Worm (Caenorhabditis elegans): ENCODE data around the gene gst-38.

Gene gst-38

DNA sequence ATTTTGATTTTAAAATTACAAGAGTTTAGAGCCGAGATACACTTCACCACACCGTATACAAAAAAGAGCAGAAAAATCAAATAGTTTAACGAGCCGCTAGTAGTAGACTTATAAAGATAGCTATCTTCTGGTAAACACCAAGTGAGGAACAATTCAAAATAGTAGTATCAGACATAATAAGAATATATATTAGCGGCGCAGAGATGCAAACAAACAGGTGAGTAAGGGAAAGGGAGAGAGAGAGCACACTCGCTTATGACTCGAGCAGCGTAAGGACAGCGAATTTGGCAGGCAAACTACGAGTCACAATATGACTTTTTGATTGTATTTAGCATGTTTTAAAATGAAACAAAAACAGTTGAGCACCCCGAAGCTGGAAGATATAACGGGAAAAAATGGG lies 24.6 kb downstream of the gst-38 start:
- TF ChIP-seq tab-1 (GFP tag; IDR thresholded peaks at IDR 0.05) (no peak), T22C8.4 (GFP tag; IDR thresholded peaks at IDR 0.05) (no peak), flt-1 (GFP tag; IDR thresholded peaks at IDR 0.05) (no peak), med-1 (GFP tag; optimal IDR thresholded peaks at IDR 0.05; ENCODE audit: insufficient read depth) (no peak)

DNA sequence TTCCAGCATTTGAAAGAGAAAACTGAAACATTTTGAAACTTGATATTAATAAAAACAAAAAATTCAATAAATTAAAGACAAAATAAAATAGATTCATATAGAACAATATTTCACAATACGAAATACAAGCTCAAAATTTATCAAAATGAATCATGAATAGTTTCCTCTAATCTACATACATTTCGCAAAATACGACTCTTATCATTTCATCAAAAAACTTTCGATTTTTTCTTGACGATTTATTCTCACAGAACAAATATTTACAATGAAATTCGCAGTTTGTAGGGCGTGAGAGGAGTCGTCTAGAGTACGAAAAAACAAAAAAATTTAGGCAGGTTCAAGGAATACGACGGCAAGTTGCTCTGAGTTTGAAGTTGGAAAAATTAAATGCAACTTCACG lies 25.8 kb downstream of the gst-38 start:
- TF ChIP-seq cog-1 (tag; optimal IDR thresholded peaks at IDR 0.05) (no peak), ztf-29 (GFP tag; IDR thresholded peaks at IDR 0.05) (no peak), klf-2 (GFP tag; conservative IDR thresholded peaks at IDR 0.05) (no peak), T22C8.4 (GFP tag; IDR thresholded peaks at IDR 0.05) (no peak), tab-1 (GFP tag; IDR thresholded peaks at IDR 0.05) (no peak), ztf-23 (GFP tag; IDR thresholded peaks at IDR 0.05) (no peak)

DNA sequence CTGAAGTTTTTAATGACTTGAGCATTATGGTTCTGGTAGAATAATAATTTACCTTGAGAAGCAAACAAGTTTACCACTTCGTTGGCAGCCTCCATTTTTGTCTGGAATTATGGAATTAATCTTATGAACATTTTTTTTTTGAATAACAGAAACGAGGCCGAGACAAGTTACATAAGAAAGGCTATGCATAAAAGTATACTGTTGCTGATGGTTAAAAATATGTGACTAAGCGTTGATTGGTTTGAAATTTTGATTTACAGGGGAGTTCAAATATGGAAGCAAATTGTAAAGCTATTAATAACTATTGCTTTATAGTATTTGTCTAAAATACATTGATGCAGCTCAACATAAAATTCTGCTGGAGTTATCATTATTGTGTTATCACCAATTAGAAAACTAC lies 27.1 kb downstream of the gst-38 start, which contains the start of gene cgt-1:
TSS of gene cgt-1 (minus strand) at position 101 of the 400 bp plus-strand sequence.
- TF ChIP-seq klf-2 (GFP tag; conservative IDR thresholded peaks at IDR 0.05) = no peak
- no peak for TF ChIP-seq cog-1 (tag; optimal IDR thresholded peaks at IDR 0.05)
- no peak for TF ChIP-seq ref-1 (GFP tag; conservative IDR thresholded peaks at IDR 0.05)
- TF ChIP-seq T22C8.4 (GFP tag; IDR thresholded peaks at IDR 0.05) = no peak

DNA sequence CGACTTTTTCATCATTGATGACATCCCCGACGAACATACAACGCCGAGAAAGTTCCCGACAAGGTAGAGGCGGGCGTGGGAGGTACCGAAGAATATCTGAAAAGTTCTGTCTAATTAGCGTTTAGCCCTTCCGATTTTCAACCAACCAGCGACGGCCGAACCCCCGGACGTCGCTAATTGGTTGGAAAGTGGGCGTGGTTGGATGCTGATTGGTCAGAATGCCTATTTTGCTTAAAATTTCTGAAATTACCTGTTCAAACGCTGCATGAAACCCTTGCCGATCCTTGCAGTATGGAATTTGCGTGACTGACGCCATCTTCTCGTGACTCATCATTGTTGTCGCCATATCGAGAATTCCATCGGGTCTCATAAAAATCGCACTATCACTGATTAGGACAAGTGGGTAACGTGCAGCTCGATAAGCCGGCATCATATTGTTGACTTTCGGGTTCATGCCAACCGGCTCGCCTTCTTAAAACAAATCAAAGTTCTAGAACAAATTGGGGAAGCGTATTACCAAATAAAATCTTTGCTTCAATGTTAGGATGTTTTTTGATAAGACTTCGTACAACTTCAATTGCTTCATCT lies 28.1 kb downstream of the gst-38 start:
- TF ChIP-seq ztf-23 (GFP tag; IDR thresholded peaks at IDR 0.05) (no peak), med-1 (GFP tag; optimal IDR thresholded peaks at IDR 0.05; ENCODE audit: insufficient read depth) (no peak), klf-2 (GFP tag; conservative IDR thresholded peaks at IDR 0.05) (no peak), ref-1 (GFP tag; conservative IDR thresholded peaks at IDR 0.05) (no peak), ztf-29 (GFP tag; IDR thresholded peaks at IDR 0.05) (no peak), tab-1 (GFP tag; IDR thresholded peaks at IDR 0.05) (no peak), flt-1 (GFP tag; IDR thresholded peaks at IDR 0.05) (no peak), cog-1 (tag; optimal IDR thresholded peaks at IDR 0.05) (no peak), T22C8.4 (GFP tag; IDR thresholded peaks at IDR 0.05) (no peak)

- TF ChIP-seq med-1 (GFP tag; optimal IDR thresholded peaks at IDR 0.05; ENCODE audit: insufficient read depth) = no peak
- no peak for TF ChIP-seq ref-1 (GFP tag; conservative IDR thresholded peaks at IDR 0.05)
- TF ChIP-seq ztf-23 (GFP tag; IDR thresholded peaks at IDR 0.05) = no peak
- no peak for TF ChIP-seq tab-1 (GFP tag; IDR thresholded peaks at IDR 0.05)
- no peak for TF ChIP-seq ztf-29 (GFP tag; IDR thresholded peaks at IDR 0.05)
- TF ChIP-seq klf-2 (GFP tag; conservative IDR thresholded peaks at IDR 0.05) = no peak
- no peak for TF ChIP-seq T22C8.4 (GFP tag; IDR thresholded peaks at IDR 0.05)
- no peak for TF ChIP-seq flt-1 (GFP tag; IDR thresholded peaks at IDR 0.05)
- TF ChIP-seq cog-1 (tag; optimal IDR thresholded peaks at IDR 0.05) = no peak
These were observed 29.9 kb downstream of the gst-38 start, which contains the start of gene T06C12.9 for ce11 chrV:15885967-15886366. Gene T06C12.9, minus strand, starts transcription at chrV:15886067.

DNA sequence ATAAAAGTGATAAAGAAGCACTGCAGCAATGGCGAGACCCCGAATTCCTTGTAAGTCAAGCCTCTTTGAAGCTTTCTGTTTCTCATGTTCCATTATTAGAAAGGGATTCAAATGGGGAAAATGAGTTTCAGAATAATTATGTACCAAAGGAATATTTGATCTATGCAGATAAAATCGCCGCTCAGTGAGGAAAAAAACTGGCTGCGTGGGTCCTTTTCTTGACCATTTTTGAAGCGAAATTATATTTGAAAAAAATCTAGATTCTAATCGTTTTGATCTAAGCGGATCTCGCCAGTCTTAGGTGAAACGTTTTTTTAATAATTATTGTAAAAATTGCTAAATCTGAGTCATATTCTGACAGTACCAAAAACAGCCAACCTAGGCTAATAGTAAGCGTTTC lies 31.2 kb downstream of the gst-38 start, which contains the start of gene oac-42:
TSS of gene oac-42 (minus strand) at position 101 of the 400 bp plus-strand sequence.
- TF ChIP-seq tab-1 (GFP tag; IDR thresholded peaks at IDR 0.05) = no peak
- no peak for TF ChIP-seq med-1 (GFP tag; optimal IDR thresholded peaks at IDR 0.05; ENCODE audit: insufficient read depth)
- no peak for TF ChIP-seq klf-2 (GFP tag; conservative IDR thresholded peaks at IDR 0.05)
- no peak for TF ChIP-seq flt-1 (GFP tag; IDR thresholded peaks at IDR 0.05)
- TF ChIP-seq cog-1 (tag; optimal IDR thresholded peaks at IDR 0.05) = no peak

DNA sequence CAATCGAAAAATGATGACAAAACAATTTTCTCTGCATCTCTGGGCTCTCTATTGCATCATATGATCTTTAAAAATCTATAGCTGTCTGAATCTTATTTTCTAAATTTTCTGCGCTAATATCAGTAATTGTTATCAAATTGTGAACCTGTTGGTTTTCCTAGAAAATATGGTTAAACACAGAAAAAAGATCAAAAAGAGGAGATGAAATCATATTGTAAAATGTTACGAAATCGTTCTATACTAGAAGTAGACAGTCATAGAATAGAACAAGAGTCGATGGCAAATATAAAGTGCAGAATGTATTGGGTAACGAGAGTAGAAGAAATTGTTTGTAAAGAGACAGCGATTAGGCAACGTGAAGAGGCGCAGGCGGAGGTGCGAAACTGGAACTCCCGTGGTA lies 35.2 kb downstream of the gst-38 start:
- TF ChIP-seq flt-1 (GFP tag; IDR thresholded peaks at IDR 0.05) (no peak), med-1 (GFP tag; optimal IDR thresholded peaks at IDR 0.05; ENCODE audit: insufficient read depth) (no peak), klf-2 (GFP tag; conservative IDR thresholded peaks at IDR 0.05) (no peak), cog-1 (tag; optimal IDR thresholded peaks at IDR 0.05) (no peak), tab-1 (GFP tag; IDR thresholded peaks at IDR 0.05) (no peak), ztf-29 (GFP tag; IDR thresholded peaks at IDR 0.05) (no peak), ztf-23 (GFP tag; IDR thresholded peaks at IDR 0.05) (no peak), T22C8.4 (GFP tag; IDR thresholded peaks at IDR 0.05) (no peak), ref-1 (GFP tag; conservative IDR thresholded peaks at IDR 0.05) (no peak)

- TF ChIP-seq ref-1 (GFP tag; conservative IDR thresholded peaks at IDR 0.05) = no peak
- TF ChIP-seq tab-1 (GFP tag; IDR thresholded peaks at IDR 0.05) = no peak
- TF ChIP-seq klf-2 (GFP tag; conservative IDR thresholded peaks at IDR 0.05) = no peak
- TF ChIP-seq ztf-23 (GFP tag; IDR thresholded peaks at IDR 0.05) = no peak
- TF ChIP-seq ztf-29 (GFP tag; IDR thresholded peaks at IDR 0.05) = no peak
- TF ChIP-seq med-1 (GFP tag; optimal IDR thresholded peaks at IDR 0.05; ENCODE audit: insufficient read depth) = no peak
- TF ChIP-seq T22C8.4 (GFP tag; IDR thresholded peaks at IDR 0.05) = no peak
- no peak for TF ChIP-seq flt-1 (GFP tag; IDR thresholded peaks at IDR 0.05)
- TF ChIP-seq cog-1 (tag; optimal IDR thresholded peaks at IDR 0.05) = no peak
These were observed 35.8 kb downstream of the gst-38 start for ce11 chrV:15880033-15880432.

ce11 chrV:15879508-15879907 lies 36.4 kb downstream of the gst-38 start, which contains the start of gene nhr-84:
Gene nhr-84, minus strand, starts transcription at chrV:15879608.
- TF ChIP-seq flt-1 (GFP tag; IDR thresholded peaks at IDR 0.05) (no peak), ztf-29 (GFP tag; IDR thresholded peaks at IDR 0.05) (no peak), ref-1 (GFP tag; conservative IDR thresholded peaks at IDR 0.05) (no peak), tab-1 (GFP tag; IDR thresholded peaks at IDR 0.05) (no peak), cog-1 (tag; optimal IDR thresholded peaks at IDR 0.05) (no peak), med-1 (GFP tag; optimal IDR thresholded peaks at IDR 0.05; ENCODE audit: insufficient read depth) (no peak), T22C8.4 (GFP tag; IDR thresholded peaks at IDR 0.05) (no peak), ztf-23 (GFP tag; IDR thresholded peaks at IDR 0.05) (no peak), klf-2 (GFP tag; conservative IDR thresholded peaks at IDR 0.05) (no peak)

ce11 chrV:15876308-15876707 lies 39.6 kb downstream of the gst-38 start, which contains the start of gene nhr-102:
Gene nhr-102, minus strand, starts transcription at chrV:15876408.
- TF ChIP-seq ref-1 (GFP tag; conservative IDR thresholded peaks at IDR 0.05) = no peak
